Worm (Caenorhabditis elegans) whole organism, L4/young adult: Measurements from ENCODE around the gene noa-1.

Experiments used
- W03F9.2 ChIP-seq: fragments of 150-350 bp; optimal IDR thresholded peaks from 2 replicates; lab custom pipeline; 2014; ENCODE audit warnings: missing biosample characterization, missing genetic modification characterization
- dao-5 ChIP-seq: sonication (generic microtip); optimal IDR thresholded peaks from 2 replicates; lab custom pipeline; 2016; ENCODE audit warnings: missing genotype, missing genetic modification characterization, moderate library complexity, missing compliant biosample characterization
- him-1 ChIP-seq: sonication (generic microtip); optimal IDR thresholded peaks from 2 replicates; lab custom pipeline; 2016; ENCODE audit warnings: missing genotype, missing genetic modification reagents, missing genetic modification characterization, missing compliant biosample characterization

The noa-1 gene

DNA sequence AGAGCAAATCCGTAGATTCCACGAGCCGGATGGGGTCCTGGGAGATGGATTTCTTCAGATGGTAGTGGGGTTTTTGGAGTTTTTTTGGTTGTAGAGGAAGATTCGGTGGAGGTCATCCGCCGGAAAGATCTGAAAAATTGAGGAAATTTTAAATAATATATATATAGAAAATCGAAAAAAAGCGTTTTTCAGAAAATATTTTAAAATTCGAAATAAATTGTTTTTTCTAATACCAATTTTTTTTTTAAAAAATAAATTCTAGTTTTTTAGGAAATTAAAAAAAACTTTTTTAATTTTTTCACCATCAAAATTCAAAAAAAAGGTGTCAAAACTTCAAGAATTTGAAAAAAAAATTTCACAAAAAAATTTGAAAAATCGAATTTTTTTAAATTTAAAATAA lies at the start of gene noa-1, which contains the start of gene Y48E1B.17:
Gene noa-1 (minus strand): TSS at position 101 of the 400 bp plus-strand sequence.
Gene Y48E1B.17 (minus strand): TSS at position 129 of the 400 bp plus-strand sequence.
- TF ChIP-seq him-1 (tag; lab: Kevin White, UChicago), result no peak
- no peak for TF ChIP-seq dao-5 (tag; lab: Kevin White, UChicago)
- TF ChIP-seq W03F9.2 (tag; lab: Kevin White, UChicago), result no peak

DNA sequence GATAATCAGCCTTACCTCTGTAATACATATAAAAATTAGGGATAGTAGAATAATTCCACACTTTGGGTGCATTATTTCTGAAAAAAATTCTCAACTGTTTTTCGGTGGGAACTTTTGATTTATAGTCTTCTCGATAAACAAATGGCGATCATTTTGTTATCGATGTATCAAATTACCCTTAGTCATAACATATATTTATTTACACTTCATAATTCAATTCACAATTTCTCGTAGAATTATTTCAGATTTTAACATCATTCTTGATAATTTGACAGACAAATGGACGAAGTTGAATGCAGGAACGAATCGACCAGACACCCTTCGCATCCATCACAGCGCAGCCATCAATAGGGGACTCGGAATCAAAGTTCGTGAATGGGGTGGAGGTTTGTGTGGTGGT lies 49.6 kb upstream of the noa-1 start, which contains the start of gene clec-145:
Gene clec-145 (minus strand): TSS at position 101 of the 400 bp plus-strand sequence.
- TF ChIP-seq W03F9.2 (tag; lab: Kevin White, UChicago), result no peak
- TF ChIP-seq him-1 (tag; lab: Kevin White, UChicago), result no peak
- TF ChIP-seq dao-5 (tag; lab: Kevin White, UChicago), result no peak

DNA sequence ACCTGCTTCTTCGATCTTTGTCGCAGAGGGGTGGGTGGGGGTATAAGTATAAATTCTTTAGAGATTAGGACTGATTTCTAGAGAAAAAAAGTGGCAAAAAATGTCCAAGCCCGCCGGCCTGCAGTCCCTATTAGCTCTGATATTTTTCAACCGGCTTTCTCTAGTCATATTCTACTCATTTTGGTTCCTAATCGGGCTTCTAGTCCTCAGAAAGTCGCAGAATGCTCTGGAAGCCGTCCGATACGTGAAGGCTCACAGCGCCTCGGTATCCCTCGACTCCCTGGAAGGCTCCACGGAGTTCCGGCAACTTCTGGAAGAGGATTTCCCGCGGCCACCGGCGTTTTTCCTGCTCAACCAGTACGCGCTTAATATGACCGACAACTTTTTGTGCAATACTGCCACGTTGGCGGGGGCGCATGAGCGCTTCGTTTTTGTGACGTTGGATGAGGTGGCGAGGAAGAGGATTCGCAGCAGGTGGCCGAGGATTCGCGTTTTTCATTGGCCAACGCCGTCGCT lies 44.9 kb upstream of the noa-1 start, which contains the start of gene Y48E1B.8:
Gene Y48E1B.8 (plus strand): TSS at position 51 of the 516 bp plus-strand sequence.
- TF ChIP-seq him-1 (tag; lab: Kevin White, UChicago) (no peak), dao-5 (tag; lab: Kevin White, UChicago) (no peak), W03F9.2 (tag; lab: Kevin White, UChicago) (no peak)

DNA sequence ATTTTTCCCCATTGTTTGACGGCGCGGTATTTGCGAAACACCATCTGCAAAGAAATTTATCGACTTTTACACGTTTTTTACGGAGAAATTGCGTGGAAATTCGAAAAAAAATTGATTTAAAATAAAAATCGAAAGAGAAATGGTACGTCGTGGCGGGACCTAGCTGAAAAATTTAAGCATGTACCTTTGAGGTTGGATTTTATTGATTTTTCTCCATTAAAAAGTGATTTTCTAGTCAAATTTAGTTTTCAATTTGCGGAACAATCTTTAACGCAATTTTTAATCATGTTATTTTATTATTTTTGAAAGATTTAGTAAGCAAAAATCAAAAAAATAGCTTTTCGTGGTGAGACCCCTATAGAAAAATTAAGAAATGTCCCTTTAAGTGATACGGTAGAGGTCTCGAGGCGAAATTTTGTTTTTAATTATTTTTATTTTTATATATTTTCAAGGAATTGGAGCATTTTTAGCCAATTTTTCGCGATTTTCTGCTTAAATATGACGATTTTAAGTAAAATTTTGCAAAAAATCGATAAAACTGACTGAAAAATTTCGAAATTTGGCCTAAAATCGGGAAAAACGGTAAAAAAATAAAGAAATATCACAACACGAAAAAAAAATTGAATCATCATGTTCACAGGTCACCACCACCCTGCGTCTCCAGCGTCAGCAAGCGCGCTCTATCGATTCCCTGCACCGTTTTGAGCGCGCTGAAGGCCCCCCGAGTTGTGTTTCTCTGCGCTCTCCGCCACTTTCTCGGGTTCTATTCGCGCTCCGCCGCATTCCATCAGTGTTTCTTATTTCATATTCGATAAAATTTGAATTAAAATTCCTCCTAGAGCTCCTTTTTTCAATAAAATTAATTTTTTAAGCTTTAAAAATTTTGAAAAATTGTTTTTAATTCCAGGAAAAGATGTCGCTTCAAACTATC lies 34.4 kb upstream of the noa-1 start, which contains the start of the genes mrpl-37 and lin-38:
Gene mrpl-37 (minus strand): TSS at position 51 of the 931 bp plus-strand sequence.
Gene lin-38 (plus strand): TSS at position 908 of the 931 bp plus-strand sequence.
- TF ChIP-seq dao-5 (tag; lab: Kevin White, UChicago) (no peak), W03F9.2 (tag; lab: Kevin White, UChicago) (no peak), him-1 (tag; lab: Kevin White, UChicago) (no peak)

DNA sequence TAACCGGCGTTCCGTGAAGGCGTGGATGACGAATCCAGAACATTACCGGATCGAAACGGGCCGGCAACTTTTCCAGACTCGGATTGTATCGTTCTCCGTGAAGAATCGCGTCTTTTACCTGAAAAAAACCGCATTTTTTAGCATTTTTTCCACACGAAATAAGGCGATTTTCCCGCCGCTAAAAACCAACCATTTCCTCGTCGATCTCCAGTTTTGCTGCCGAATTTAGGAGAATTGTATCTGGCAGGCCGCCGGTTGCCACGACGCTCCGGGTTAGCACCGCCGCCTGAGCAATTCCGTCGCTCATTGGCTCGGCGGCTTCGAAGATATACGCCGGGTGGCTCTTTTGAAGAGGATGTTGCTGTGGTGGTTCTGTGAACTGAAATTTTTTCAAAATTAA lies 33.5 kb upstream of the noa-1 start:
- TF ChIP-seq him-1 (tag; lab: Kevin White, UChicago) (no peak), dao-5 (tag; lab: Kevin White, UChicago) (no peak), W03F9.2 (tag; lab: Kevin White, UChicago) (no peak)

DNA sequence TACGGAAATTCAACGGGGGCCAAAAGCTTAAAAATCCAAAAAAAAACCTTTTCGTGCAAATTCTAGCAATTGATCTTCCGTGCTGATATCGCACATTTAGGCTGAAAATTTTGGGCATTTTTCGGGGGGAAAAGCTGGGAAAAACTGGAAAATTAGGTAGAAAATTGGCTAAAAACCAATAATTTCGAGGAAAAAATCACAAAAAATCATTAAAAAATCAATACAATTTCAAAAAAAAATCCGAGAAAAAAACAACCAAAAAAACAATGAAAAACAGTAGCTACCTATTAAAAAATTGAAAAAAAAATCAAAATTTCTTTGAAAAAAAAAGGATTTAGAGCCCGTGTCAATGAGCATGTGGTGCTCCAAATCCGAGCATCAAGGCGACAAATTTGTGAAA lies 27.0 kb upstream of the noa-1 start, which contains the start of gene Y48E1B.3:
Gene Y48E1B.3 (minus strand): TSS at position 101 of the 400 bp plus-strand sequence.
- TF ChIP-seq W03F9.2 (tag; lab: Kevin White, UChicago) (no peak), him-1 (tag; lab: Kevin White, UChicago) (no peak), dao-5 (tag; lab: Kevin White, UChicago) (no peak)

DNA sequence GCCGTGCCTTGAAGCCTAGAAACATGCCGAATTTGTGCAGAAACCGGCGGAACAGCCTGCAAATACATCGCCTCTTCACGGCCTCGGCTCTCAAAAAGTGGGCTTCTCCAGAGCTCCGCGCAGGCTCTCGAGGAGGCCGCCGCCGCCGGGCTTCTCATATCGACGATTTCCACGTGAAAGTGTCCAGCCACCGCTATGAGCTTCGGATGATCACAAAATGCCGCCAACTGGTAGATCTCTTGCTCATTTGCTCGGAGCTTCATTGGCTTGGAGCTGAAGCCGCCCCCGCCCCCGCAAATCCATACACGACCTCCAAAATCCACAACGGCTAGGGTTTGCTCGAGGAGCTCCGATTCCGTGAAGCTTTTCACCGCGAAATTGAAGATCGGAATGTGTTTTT lies 19.7 kb upstream of the noa-1 start:
- TF ChIP-seq dao-5 (tag; lab: Kevin White, UChicago) (no peak), W03F9.2 (tag; lab: Kevin White, UChicago) (no peak), him-1 (tag; lab: Kevin White, UChicago) (no peak)

DNA sequence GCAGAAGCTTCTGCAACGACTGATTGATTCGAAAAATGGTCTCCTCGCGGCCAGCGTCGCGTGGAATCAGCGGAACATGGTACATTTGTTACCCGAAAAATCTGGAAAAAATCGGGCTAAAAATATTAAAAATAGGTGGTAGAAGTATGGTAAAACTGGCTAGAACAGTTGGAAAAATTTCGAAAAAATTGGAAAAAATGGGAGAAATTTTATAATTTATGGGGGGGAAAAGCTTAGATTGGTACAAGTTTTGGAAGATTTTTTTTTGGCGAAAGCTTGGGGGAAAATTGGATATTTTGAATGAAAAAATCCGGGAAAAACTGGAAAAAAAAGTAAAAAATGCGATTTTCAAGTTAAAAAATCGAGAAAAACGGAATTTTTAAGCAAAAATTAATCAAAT lies 6.7 kb upstream of the noa-1 start, which contains the start of gene ddl-2:
Gene ddl-2 (minus strand): TSS at position 101 of the 400 bp plus-strand sequence.
- TF ChIP-seq W03F9.2 (tag; lab: Kevin White, UChicago), result no peak
- no peak for TF ChIP-seq dao-5 (tag; lab: Kevin White, UChicago)
- TF ChIP-seq him-1 (tag; lab: Kevin White, UChicago), result no peak

DNA sequence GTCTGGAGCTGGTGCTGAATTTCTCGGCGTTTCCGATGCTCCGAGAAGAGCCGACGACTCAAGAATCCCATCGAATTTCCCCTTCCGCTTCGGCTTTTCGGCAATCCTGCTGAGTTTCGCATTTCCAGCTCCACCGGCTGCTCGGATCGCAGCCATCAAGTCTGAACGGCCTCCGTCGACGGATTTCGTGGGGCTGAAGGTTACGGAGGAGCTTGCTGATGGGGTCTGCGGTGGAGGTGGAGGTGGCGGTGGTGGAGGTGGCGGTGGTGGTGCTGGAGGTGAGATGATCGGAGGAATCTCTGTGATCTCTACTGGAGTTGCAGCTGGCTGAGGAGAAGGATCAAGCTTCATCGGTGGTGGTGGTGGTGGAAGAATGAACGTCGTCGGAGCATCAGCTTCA lies 2.1 kb upstream of the noa-1 start:
- no peak for TF ChIP-seq him-1 (tag; lab: Kevin White, UChicago)
- no peak for TF ChIP-seq dao-5 (tag; lab: Kevin White, UChicago)

DNA sequence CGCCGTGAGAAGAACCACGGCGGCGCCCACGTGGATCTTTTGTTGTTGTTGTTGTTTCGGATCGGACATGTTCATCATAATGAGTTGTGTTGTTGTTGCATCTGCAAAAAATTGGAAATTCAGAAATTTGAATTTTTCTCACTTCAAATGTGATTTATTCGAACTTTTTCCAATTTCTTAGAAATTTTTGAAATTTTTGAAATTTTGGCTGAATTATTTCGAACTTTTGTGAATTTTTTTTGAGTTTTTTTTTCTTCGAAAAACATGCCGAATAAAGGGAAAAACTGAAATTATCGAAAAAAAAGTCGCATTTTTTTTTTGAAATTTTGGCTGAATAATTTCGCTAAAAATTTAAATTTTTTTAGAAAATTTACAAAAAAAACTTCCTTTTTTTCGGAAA lies 9.7 kb downstream of the noa-1 start, which contains the start of gene snx-14:
Gene snx-14 (minus strand): TSS at position 101 of the 400 bp plus-strand sequence.
- no peak for TF ChIP-seq him-1 (tag; lab: Kevin White, UChicago)
- TF ChIP-seq dao-5 (tag; lab: Kevin White, UChicago), result no peak
- no peak for TF ChIP-seq W03F9.2 (tag; lab: Kevin White, UChicago)

DNA sequence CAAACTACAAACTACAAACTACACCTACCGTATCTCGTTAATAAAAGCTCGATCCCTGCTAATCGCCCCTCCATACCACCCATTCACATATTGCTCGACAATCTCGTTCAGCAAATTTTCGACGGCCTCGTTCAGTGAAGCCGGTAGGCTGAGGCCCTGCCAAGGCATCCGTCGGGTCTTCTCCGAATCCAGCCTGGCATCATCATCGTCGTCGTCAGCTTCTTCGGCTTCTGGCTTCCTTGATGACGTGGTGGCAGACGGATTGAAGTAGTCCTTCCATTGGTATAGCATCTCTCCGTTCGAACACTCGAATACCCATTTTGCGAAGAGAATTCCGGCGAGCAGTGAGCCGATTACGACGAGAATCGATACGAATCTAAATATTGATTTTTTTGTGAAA lies 10.2 kb downstream of the noa-1 start:
- TF ChIP-seq dao-5 (tag; lab: Kevin White, UChicago) (no peak), him-1 (tag; lab: Kevin White, UChicago) (no peak), W03F9.2 (tag; lab: Kevin White, UChicago) (no peak)

DNA sequence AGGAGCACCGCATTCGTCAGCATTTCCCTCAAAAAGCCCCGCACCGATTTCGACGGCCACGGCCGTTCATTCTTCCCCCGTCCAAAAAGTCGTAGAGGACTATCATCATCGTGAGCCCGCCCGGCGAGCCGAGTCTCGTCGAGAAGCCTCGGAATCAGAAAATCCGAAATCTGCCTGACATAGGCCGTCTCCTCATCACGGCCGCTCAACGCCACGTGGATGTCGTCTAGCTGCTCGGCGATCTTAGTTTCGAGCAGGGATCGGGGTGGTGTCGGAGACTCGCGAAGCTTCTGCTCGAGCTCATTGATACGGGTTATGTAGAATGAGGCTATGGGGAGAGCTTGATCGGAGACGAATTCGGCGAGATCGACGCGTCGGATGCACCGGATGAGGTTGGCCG lies 11.7 kb downstream of the noa-1 start:
- no peak for TF ChIP-seq dao-5 (tag; lab: Kevin White, UChicago)
- no peak for TF ChIP-seq him-1 (tag; lab: Kevin White, UChicago)
- no peak for TF ChIP-seq W03F9.2 (tag; lab: Kevin White, UChicago)

DNA sequence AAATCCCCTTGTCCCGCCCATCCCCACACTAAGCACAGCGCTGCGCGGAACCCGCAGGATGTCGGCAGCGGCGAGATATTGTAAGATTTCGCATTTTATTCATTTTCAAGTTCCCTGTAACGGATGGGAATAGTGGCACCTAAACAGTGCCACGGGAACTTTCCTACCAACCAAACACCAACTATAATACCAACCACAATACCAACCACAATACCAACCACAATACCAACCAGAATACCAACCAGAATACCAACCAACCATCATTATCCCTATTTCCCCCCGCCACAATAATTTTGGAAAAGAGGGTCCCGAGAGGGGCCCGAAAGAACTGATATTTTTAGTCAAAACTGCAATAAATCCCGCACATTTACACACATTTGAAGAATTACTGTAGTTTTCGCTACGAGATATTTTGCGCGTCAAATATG lies 18.9 kb downstream of the noa-1 start:
- TF ChIP-seq dao-5 (tag; lab: Kevin White, UChicago), result no peak
- TF ChIP-seq him-1 (tag; lab: Kevin White, UChicago), result no peak
- no peak for TF ChIP-seq W03F9.2 (tag; lab: Kevin White, UChicago)
